Fruit fly (Drosophila melanogaster) Kc167 (cell line): ENCODE data around the gene CG32112.

Experiments used
- Myc ChIP-seq: fragments of >200 bp; optimal IDR thresholded peaks from 2 replicates; lab custom pipeline; 2017; ENCODE audit warnings: missing external identifiers
- psq ChIP-seq: fragments of >200 bp; optimal IDR thresholded peaks from 2 replicates; lab custom pipeline; 2017; ENCODE audit warnings: missing external identifiers

DNA sequence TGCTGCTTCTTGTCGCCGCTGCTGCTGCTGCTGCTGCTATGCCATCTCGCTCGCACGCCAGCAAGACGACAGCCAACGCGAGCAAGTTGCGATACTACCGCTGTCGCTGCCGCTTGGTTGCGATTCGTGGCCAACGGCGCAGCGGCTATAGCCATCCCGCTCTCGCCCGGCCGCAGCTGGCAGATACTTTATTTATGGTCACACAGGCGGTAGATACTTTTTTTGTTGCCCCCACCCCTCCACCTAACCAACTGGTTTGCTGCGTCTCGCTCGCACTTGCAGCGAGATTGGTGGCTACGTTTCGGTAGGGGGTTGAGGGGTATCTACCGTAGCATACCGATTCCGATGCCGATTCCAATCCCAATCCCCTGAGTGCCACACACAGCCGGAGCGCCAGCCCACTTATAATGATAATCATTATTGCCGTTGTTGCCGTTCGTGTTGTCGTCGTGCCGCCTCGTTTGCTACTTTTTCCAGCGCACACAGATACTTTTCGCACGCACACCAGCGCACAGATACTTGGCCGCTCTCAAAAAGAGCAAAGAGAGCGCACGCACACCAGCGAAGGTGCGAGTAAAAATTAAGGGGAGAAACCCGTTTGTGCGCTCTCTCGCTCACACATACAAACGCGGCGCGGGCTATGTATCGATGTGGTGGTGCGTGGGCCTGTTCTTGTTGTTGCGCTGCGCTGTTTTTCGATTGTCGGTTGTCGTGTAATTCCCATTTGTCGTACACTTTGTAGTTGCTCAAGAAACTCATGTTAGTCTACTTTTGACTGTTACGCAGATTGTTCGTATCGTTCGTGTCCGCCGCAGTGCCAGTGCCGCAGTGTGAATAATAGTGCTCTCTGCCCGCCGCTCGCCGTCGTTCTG, 48.4 kb upstream of the CG32112 start, which contains the start of gene mirr:
- TF ChIP-seq psq (lab: Kevin White, UChicago), result no peak
- TF ChIP-seq Myc (lab: Kevin White, UChicago), result no peak
